Worm (Caenorhabditis elegans): ENCODE data around the gene C04E6.5.

DNA sequence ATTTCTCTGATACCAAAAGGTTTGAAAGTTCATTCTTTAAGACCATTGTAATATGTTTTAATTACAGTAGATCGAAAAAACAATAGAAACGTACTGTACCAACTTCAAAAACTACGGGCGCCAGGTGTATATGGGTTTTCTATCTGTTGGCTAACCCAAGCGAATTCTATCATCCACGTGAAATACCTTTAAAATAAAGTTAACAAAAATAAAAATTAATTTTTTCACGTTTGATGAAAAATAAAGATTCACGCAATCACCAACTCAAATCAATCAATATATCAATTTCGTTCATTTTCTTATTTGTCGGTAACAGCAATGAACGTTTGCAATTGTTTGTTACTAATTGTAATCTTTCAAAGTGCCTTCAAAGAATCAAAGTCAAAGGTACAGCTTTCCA, 5.2 kb downstream of the C04E6.5 start, which contains the start of gene C04E6.4:
- TF ChIP-seq hlh-30 (tag; optimal IDR thresholded peaks at IDR 0.05; ENCODE audit: insufficient read depth) = no peak
- no peak for TF ChIP-seq nhr-11 (tag; optimal IDR thresholded peaks at IDR 0.05)
- TF ChIP-seq pqm-1 (tag; optimal IDR thresholded peaks at IDR 0.05) = no peak
- TF ChIP-seq ceh-30 (tag; optimal IDR thresholded peaks at IDR 0.05) = no peak
